Fruit fly (Drosophila melanogaster): ENCODE results near the gene CG46280.

CG46280 gene

DNA sequence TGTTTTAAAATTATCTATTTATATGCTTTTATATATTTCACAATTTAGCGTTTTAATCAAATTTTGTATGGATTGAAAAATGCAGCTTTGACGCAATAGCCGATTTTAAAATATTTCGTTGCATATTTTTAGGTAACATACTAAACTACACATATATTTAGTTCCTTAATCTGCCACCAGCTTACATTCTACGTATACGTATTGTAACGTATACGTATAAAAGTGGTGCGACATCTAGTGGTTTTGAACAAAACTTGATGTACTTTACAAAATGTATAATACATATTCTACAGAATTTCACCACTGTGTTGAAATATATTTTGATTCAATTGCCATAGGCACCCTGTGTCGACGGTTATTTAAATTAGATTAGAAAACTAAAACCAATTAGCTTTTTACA is 47.8 kb upstream of the CG46280 start (continued):
- TF ChIP-seq CG43689 (GFP tag; IDR thresholded peaks at IDR 0.05) = no peak
- no peak for TF ChIP-seq CG11398 (GFP tag; optimal IDR thresholded peaks at IDR 0.05)
- TF ChIP-seq Pdp1 (GFP tag; optimal IDR thresholded peaks at IDR 0.05) = peak in 1 of 2 experiments; percentile 62
- no peak for TF ChIP-seq fd64A (GFP tag; optimal IDR thresholded peaks at IDR 0.05)
- TF ChIP-seq CG11247 (GFP tag; IDR thresholded peaks at IDR 0.05) = no peak
- TF ChIP-seq salm (tag; optimal IDR thresholded peaks at IDR 0.05) = no peak
- no peak for TF ChIP-seq Hr51 (GFP tag; optimal IDR thresholded peaks at IDR 0.05)
- peak; percentile 32 for TF ChIP-seq dmrt11E (tag; optimal IDR thresholded peaks at IDR 0.05)
- TF ChIP-seq H2.0 (GFP tag; IDR thresholded peaks at IDR 0.05) = no peak
- no peak for TF ChIP-seq oc (tag; optimal IDR thresholded peaks at IDR 0.05)
- no peak for TF ChIP-seq z (GFP tag; IDR thresholded peaks at IDR 0.05)
- no peak for TF ChIP-seq lilli (GFP tag; optimal IDR thresholded peaks at IDR 0.05)
- no peak for TF ChIP-seq row (GFP tag; IDR thresholded peaks at IDR 0.05)
- no peak for TF ChIP-seq zen2 (GFP tag; IDR thresholded peaks at IDR 0.05; ENCODE audit: partially characterized antibody)
- no peak for TF ChIP-seq CkIIα-i1 (GFP tag; IDR thresholded peaks at IDR 0.05)
- TF ChIP-seq CG3726 (GFP tag; IDR thresholded peaks at IDR 0.05) = no peak
- TF ChIP-seq Gug (GFP tag; IDR thresholded peaks at IDR 0.05) = no peak
- TF ChIP-seq Fer1 (GFP tag; optimal IDR thresholded peaks at IDR 0.05) = no peak
- no peak for TF ChIP-seq NfI (GFP tag; optimal IDR thresholded peaks at IDR 0.05)
- no peak for TF ChIP-seq ase (GFP tag; IDR thresholded peaks at IDR 0.05)
- TF ChIP-seq Neu2 (GFP tag; optimal IDR thresholded peaks at IDR 0.05; ENCODE audit: borderline replicate concordance) = no peak
- TF ChIP-seq Hr78 (GFP tag; optimal IDR thresholded peaks at IDR 0.05) = no peak
- no peak for TF ChIP-seq lbe (GFP tag; optimal IDR thresholded peaks at IDR 0.05)
- no peak for TF ChIP-seq CG12104 (GFP tag; optimal IDR thresholded peaks at IDR 0.05)
- no peak for TF ChIP-seq cato (GFP tag; optimal IDR thresholded peaks at IDR 0.05; ENCODE audit: borderline replicate concordance)
- no peak for TF ChIP-seq CG7786 (GFP tag; optimal IDR thresholded peaks at IDR 0.05)
- no peak for TF ChIP-seq cad (GFP tag; optimal IDR thresholded peaks at IDR 0.05)
- no peak for TF ChIP-seq crp (GFP tag; optimal IDR thresholded peaks at IDR 0.05)
- TF ChIP-seq ATbp (GFP tag; optimal IDR thresholded peaks at IDR 0.05) = no peak
- no peak for TF ChIP-seq eve (GFP tag; optimal IDR thresholded peaks at IDR 0.05)
- no peak for TF ChIP-seq esg (GFP tag; conservative IDR thresholded peaks at IDR 0.05)
- TF ChIP-seq Sin3A (optimal IDR thresholded peaks at IDR 0.05) = no peak
- peak in 1 of 2 experiments; percentile 74 for TF ChIP-seq insv (GFP tag; optimal IDR thresholded peaks at IDR 0.05)
- TF ChIP-seq Nf-YA (GFP tag; IDR thresholded peaks at IDR 0.05) = no peak
- peak; percentile 8 for TF ChIP-seq Chrac-16 (GFP tag; optimal IDR thresholded peaks at IDR 0.05)
- TF ChIP-seq Eip74EF (GFP tag; optimal IDR thresholded peaks at IDR 0.05) = no peak
- no peak for TF ChIP-seq luna (GFP tag; optimal IDR thresholded peaks at IDR 0.05)
- TF ChIP-seq CG2889 (GFP tag; IDR thresholded peaks at IDR 0.05) = no peak
- no peak for TF ChIP-seq Bteb2 (GFP tag; optimal IDR thresholded peaks at IDR 0.05)
- TF ChIP-seq CG14710 (tag; optimal IDR thresholded peaks at IDR 0.05) = peak; percentile 32
- no peak for TF ChIP-seq vnd (GFP tag; IDR thresholded peaks at IDR 0.05; ENCODE audit: partially characterized antibody)
- no peak for TF ChIP-seq psq (GFP tag; optimal IDR thresholded peaks at IDR 0.05)
- peak; percentile 54 for TF ChIP-seq Rfx (GFP tag; IDR thresholded peaks at IDR 0.05)
- TF ChIP-seq hth (optimal IDR thresholded peaks at IDR 0.05) = no peak
- no peak for TF ChIP-seq wor (GFP tag; IDR thresholded peaks at IDR 0.05)
- peak; percentile 91 for TF ChIP-seq Med (GFP tag)
- TF ChIP-seq PHDP (tag; optimal IDR thresholded peaks at IDR 0.05) = peak; percentile 40
- TF ChIP-seq CG18619 (GFP tag; optimal IDR thresholded peaks at IDR 0.05) = no peak
- no peak for TF ChIP-seq Poxn (GFP tag; IDR thresholded peaks at IDR 0.05)
- TF ChIP-seq CG2712 (tag; optimal IDR thresholded peaks at IDR 0.05) = peak; percentile 65
- no peak for TF ChIP-seq Oli (tag; optimal IDR thresholded peaks at IDR 0.05)
- TF ChIP-seq Ptx1 (GFP tag; IDR thresholded peaks at IDR 0.05) = peak; percentile 28; the same call in 1 of the 2 replicates

All from whole organism, embryonic.